Worm (Caenorhabditis elegans) whole organism, young adult: ENCODE measurements around the gene C36C5.12.
A peak's percentile ranks its signal among the peaks of the same experiment; 100 is the strongest.

Source experiments
- B0035.1 ChIP-seq: sonication (generic microtip); optimal IDR thresholded peaks from 2 replicates; lab custom pipeline; 2016; ENCODE audit warnings: missing genetic modification characterization, mild to moderate bottlenecking, missing compliant biosample characterization, missing genotype, missing genetic modification reagents
- C06A6.2 ChIP-seq: fragments of 200-800 bp; sonication (Bioruptor generic); conservative IDR thresholded peaks from 2 replicates; pipeline ENCODE4 v1.3.6; 2022; ENCODE audit warnings: missing genetic modification characterization, missing compliant biosample characterization
- F22D6.2 ChIP-seq: sonication (generic microtip); optimal IDR thresholded peaks from 2 replicates; lab custom pipeline; 2016; ENCODE audit warnings: mild to moderate bottlenecking, missing genetic modification characterization, missing compliant biosample characterization
- F23B12.7 ChIP-seq: sonication (generic microtip); optimal IDR thresholded peaks from 2 replicates; lab custom pipeline; 2017; ENCODE audit warnings: missing genetic modification characterization, mild to moderate bottlenecking, missing compliant biosample characterization, antibody characterized with exemption, moderate library complexity; ENCODE audit not compliant: insufficient read depth
- F39B2.1 ChIP-seq: fragments of 200-800 bp; sonication (Bioruptor generic); IDR thresholded peaks from 2 replicates; pipeline ENCODE4 v1.3.6; 2022; ENCODE audit warnings: missing genetic modification reagents, missing genetic modification characterization, missing compliant biosample characterization
- F49E8.2 ChIP-seq: sonication (generic microtip); optimal IDR thresholded peaks from 3 replicates; lab custom pipeline; 2017; ENCODE audit warnings: missing genetic modification characterization, mild to moderate bottlenecking, missing compliant biosample characterization, antibody characterized with exemption, moderate library complexity; ENCODE audit not compliant: insufficient read depth
- F52B5.7 ChIP-seq: sonication (generic microtip); optimal IDR thresholded peaks from 2 replicates; lab custom pipeline; 2016; ENCODE audit warnings: mild to moderate bottlenecking, missing genetic modification characterization, missing compliant biosample characterization
- F57C9.4 ChIP-seq: sonication (generic microtip); optimal IDR thresholded peaks from 2 replicates; lab custom pipeline; 2017; ENCODE audit warnings: mild to moderate bottlenecking, missing genetic modification characterization, missing compliant biosample characterization
- T26A5.8 ChIP-seq: sonication (generic microtip); optimal IDR thresholded peaks from 2 replicates; lab custom pipeline; 2016; ENCODE audit warnings: missing genetic modification characterization, missing compliant biosample characterization
- Y56A3A.18 ChIP-seq: fragments of 200-800 bp; sonication (Bioruptor generic); IDR thresholded peaks from 2 replicates; pipeline ENCODE4 v1.3.6; 2022; ENCODE audit warnings: missing genetic modification reagents, missing genetic modification characterization, missing compliant biosample characterization
- Y79H2A.3 ChIP-seq: fragments of 200-800 bp; sonication (Bioruptor generic); conservative IDR thresholded peaks from 2 replicates; pipeline ENCODE4 v1.3.6; 2022; ENCODE audit warnings: missing genetic modification reagents, missing genetic modification characterization, missing compliant biosample characterization
- Y95B8A.8 ChIP-seq: fragments of 200-800 bp; sonication (Bioruptor generic); IDR thresholded peaks from 2 replicates; pipeline ENCODE4 v1.3.6; 2022; ENCODE audit warnings: missing genetic modification reagents, missing genetic modification characterization, missing compliant biosample characterization
- akir-1 ChIP-seq: fragments of 200-800 bp; sonication (Bioruptor generic); optimal IDR thresholded peaks from 2 replicates; lab custom pipeline; 2018; ENCODE audit warnings: mild to moderate bottlenecking, missing genetic modification characterization, moderate library complexity, missing compliant biosample characterization
- aptf-2 ChIP-seq: fragments of 200-800 bp; sonication (Bioruptor generic); conservative IDR thresholded peaks from 2 replicates; pipeline ENCODE4 v1.3.6; 2022; ENCODE audit warnings: missing genetic modification reagents, missing genetic modification characterization, missing compliant biosample characterization
- athp-1 ChIP-seq: sonication (generic microtip); optimal IDR thresholded peaks from 2 replicates; lab custom pipeline; 2017; ENCODE audit warnings: mild to moderate bottlenecking, missing genetic modification characterization, missing compliant biosample characterization
- attf-3 ChIP-seq: fragments of 200-800 bp; sonication (Bioruptor generic); conservative IDR thresholded peaks from 2 replicates; pipeline ENCODE4 v1.3.6; 2022; ENCODE audit warnings: missing genetic modification reagents, missing genetic modification characterization, missing compliant biosample characterization
- bed-1 ChIP-seq: fragments of 200-800 bp; sonication (Bioruptor generic); IDR thresholded peaks from 2 replicates; pipeline ENCODE4 v1.3.6; 2022; ENCODE audit warnings: missing genetic modification reagents, missing genetic modification characterization, missing compliant biosample characterization
- ceh-27 ChIP-seq: fragments of 200-800 bp; sonication (Bioruptor generic); optimal IDR thresholded peaks from 2 replicates; lab custom pipeline; 2018; ENCODE audit warnings: mild to moderate bottlenecking, missing genetic modification characterization, moderate library complexity, missing compliant biosample characterization
- ceh-91 ChIP-seq: fragments of 200-800 bp; sonication (Bioruptor generic); IDR thresholded peaks from 2 replicates; pipeline ENCODE4 v1.3.6; 2022; ENCODE audit warnings: missing genetic modification reagents, missing genetic modification characterization, missing compliant biosample characterization
- chd-7 ChIP-seq: sonication (generic microtip); optimal IDR thresholded peaks from 2 replicates; lab custom pipeline; 2016; ENCODE audit warnings: mild to moderate bottlenecking, missing genetic modification characterization, moderate library complexity, missing compliant biosample characterization
- dpff-1 ChIP-seq: sonication (generic microtip); optimal IDR thresholded peaks from 2 replicates; lab custom pipeline; 2017; ENCODE audit warnings: mild to moderate bottlenecking, missing genetic modification characterization, missing compliant biosample characterization
- dpl-1 ChIP-seq: fragments of 150-350 bp; optimal IDR thresholded peaks from 2 replicates; lab custom pipeline; 2014; ENCODE audit warnings: missing biosample characterization, missing genetic modification reagents, missing genetic modification characterization
- egrh-3 ChIP-seq: fragments of 200-800 bp; sonication (Bioruptor generic); IDR thresholded peaks from 2 replicates; pipeline ENCODE4 v1.3.6; 2022; ENCODE audit warnings: missing genetic modification reagents, missing genetic modification characterization, missing compliant biosample characterization
- ekl-4 ChIP-seq: fragments of 200-800 bp; sonication (Bioruptor generic); IDR thresholded peaks from 2 replicates; pipeline ENCODE4 v1.3.6; 2022; ENCODE audit warnings: missing genetic modification reagents, missing genetic modification characterization, missing compliant biosample characterization
- gei-17 ChIP-seq: fragments of 200-800 bp; sonication (Bioruptor generic); optimal IDR thresholded peaks from 2 replicates; lab custom pipeline; 2018; ENCODE audit warnings: mild to moderate bottlenecking, missing genetic modification characterization, missing compliant biosample characterization
- hmg-20 ChIP-seq: fragments of 200-800 bp; sonication (Bioruptor generic); IDR thresholded peaks from 2 replicates; pipeline ENCODE4 v1.3.6; 2022; ENCODE audit warnings: missing genetic modification reagents, missing genetic modification characterization, missing compliant biosample characterization
- lag-1 ChIP-seq: fragments of 200-800 bp; sonication (Bioruptor generic); IDR thresholded peaks from 2 replicates; pipeline ENCODE4 v1.3.6; 2022; ENCODE audit warnings: missing genetic modification reagents, missing genetic modification characterization, missing compliant biosample characterization
- lir-1 ChIP-seq: fragments of 200-800 bp; sonication (Bioruptor generic); conservative IDR thresholded peaks from 2 replicates; pipeline ENCODE4 v1.3.6; 2022; ENCODE audit warnings: missing genetic modification reagents, missing genetic modification characterization, missing compliant biosample characterization
- mcd-1 ChIP-seq: fragments of 200-800 bp; sonication (Bioruptor generic); IDR thresholded peaks from 2 replicates; pipeline ENCODE4 v1.3.6; 2022; ENCODE audit warnings: missing genetic modification reagents, missing genetic modification characterization, missing compliant biosample characterization
- nfyb-1 ChIP-seq: fragments of 200-800 bp; sonication (Bioruptor generic); IDR thresholded peaks from 2 replicates; pipeline ENCODE4 v1.3.6; 2022; ENCODE audit warnings: missing genetic modification reagents, missing genetic modification characterization, missing compliant biosample characterization
- nhr-179 ChIP-seq: sonication (generic microtip); optimal IDR thresholded peaks from 2 replicates; lab custom pipeline; 2016; ENCODE audit warnings: mild to moderate bottlenecking, missing genetic modification characterization, missing compliant biosample characterization
- nhr-90 ChIP-seq: sonication (generic microtip); optimal IDR thresholded peaks from 2 replicates; lab custom pipeline; 2016; ENCODE audit warnings: missing genotype, mild to moderate bottlenecking, missing genetic modification characterization, missing compliant biosample characterization
- pha-4 ChIP-seq: fragments of 150-350 bp; sonication (generic microtip); optimal IDR thresholded peaks from 2 replicates; lab custom pipeline; 2014; ENCODE audit warnings: missing biosample characterization, missing genetic modification reagents, missing genetic modification characterization
- rcor-1 ChIP-seq: fragments of 200-800 bp; sonication (Bioruptor generic); IDR thresholded peaks from 2 replicates; pipeline ENCODE4 v1.3.6; 2022; ENCODE audit warnings: missing genetic modification reagents, missing genetic modification characterization, missing compliant biosample characterization
- repo-1 ChIP-seq: sonication (generic microtip); optimal IDR thresholded peaks from 2 replicates; lab custom pipeline; 2017; ENCODE audit warnings: mild to moderate bottlenecking, missing genetic modification characterization, missing compliant biosample characterization
- rpc-1 ChIP-seq, 2 experiments: fragments of 150-350 bp in 1 of 2; sonication (generic microtip) in 1 of 2; optimal IDR thresholded peaks; 2 replicates each; lab custom pipeline; 2014 to 2018; ENCODE audit warnings: missing biosample characterization in 1 of 2, missing genetic modification characterization in 1 of 2, missing genetic modification reagents in 1 of 2, missing genotype in 1 of 2
- sdz-38 ChIP-seq: sonication (generic microtip); optimal IDR thresholded peaks from 2 replicates; lab custom pipeline; 2016; ENCODE audit warnings: missing genotype, missing genetic modification characterization, missing compliant biosample characterization
- sea-2 ChIP-seq: fragments of 200-800 bp; sonication (Bioruptor generic); IDR thresholded peaks from 2 replicates; pipeline ENCODE4 v1.3.6; 2022; ENCODE audit warnings: missing genetic modification characterization, missing compliant biosample characterization
- snpc-1.1 ChIP-seq: sonication (generic microtip); optimal IDR thresholded peaks from 2 replicates; lab custom pipeline; 2017; ENCODE audit warnings: missing genetic modification characterization, mild to moderate bottlenecking, missing compliant biosample characterization, antibody characterized with exemption, moderate library complexity, missing genotype, missing genetic modification reagents; ENCODE audit not compliant: insufficient read depth
- snpc-1.3 ChIP-seq: sonication (generic microtip); optimal IDR thresholded peaks from 2 replicates; lab custom pipeline; 2017; ENCODE audit warnings: missing genetic modification characterization, mild to moderate bottlenecking, missing compliant biosample characterization, antibody characterized with exemption, moderate library complexity, missing genotype, missing genetic modification reagents; ENCODE audit not compliant: insufficient read depth
- snpc-4 ChIP-seq, 5 experiments: fragments of 150-350 bp in 1 of 5; sonication (generic microtip) in 4 of 5; optimal IDR thresholded peaks; 2 replicates each; lab custom pipeline; 2014 to 2018; ENCODE audit warnings: missing genetic modification characterization in 5 of 5, missing biosample characterization in 3 of 5, antibody characterized with exemption in 2 of 5, mild to moderate bottlenecking in 2 of 5, missing compliant biosample characterization in 2 of 5, missing genotype in 2 of 5, moderate library complexity in 2 of 5, missing genetic modification reagents in 1 of 5
- tbp1 ChIP-seq: fragments of 200-800 bp; sonication (Bioruptor generic); optimal IDR thresholded peaks from 2 replicates; lab custom pipeline; 2018; ENCODE audit warnings: mild to moderate bottlenecking, missing genetic modification characterization, missing compliant biosample characterization
- tbx-9 ChIP-seq: sonication (generic microtip); optimal IDR thresholded peaks from 2 replicates; lab custom pipeline; 2016; ENCODE audit warnings: borderline replicate concordance, missing genetic modification characterization, inconsistent platforms, missing compliant biosample characterization
- unc-130 ChIP-seq: sonication (generic microtip); optimal IDR thresholded peaks from 2 replicates; lab custom pipeline; 2016; ENCODE audit warnings: missing genetic modification reagents, missing genetic modification characterization, missing compliant biosample characterization
- unc-62 ChIP-seq: fragments of 150-350 bp; optimal IDR thresholded peaks from 2 replicates; lab custom pipeline; 2014; ENCODE audit warnings: missing biosample characterization, missing genetic modification reagents, missing genetic modification characterization

C36C5.12 gene

DNA sequence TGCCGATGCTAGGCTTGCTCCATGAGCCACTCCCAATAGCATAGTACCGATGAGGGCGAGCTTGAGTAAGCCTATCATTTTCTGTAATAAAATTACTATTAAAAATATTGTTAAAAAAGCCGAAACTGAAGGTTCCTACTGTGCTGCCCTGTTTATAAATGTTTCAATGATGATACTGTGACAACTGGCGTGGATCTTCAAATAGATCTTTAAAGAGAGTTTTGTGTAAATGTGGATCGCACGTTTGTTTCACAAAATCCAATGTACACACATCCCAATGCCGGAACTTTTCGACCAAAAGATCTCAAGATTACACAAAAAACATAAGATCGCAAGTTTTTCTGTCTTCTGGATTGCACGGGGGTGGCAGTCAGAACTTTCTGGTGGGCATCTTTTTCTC is 6.3 kb upstream of the C36C5.12 start, which contains the start of gene C36C5.14 (continued):
- TF ChIP-seq repo-1 (no peak), unc-130 (GFP tag; lab: Kevin White, UChicago) (no peak), egrh-3 (GFP tag; lab: Robert Waterston, UW) (no peak)

DNA sequence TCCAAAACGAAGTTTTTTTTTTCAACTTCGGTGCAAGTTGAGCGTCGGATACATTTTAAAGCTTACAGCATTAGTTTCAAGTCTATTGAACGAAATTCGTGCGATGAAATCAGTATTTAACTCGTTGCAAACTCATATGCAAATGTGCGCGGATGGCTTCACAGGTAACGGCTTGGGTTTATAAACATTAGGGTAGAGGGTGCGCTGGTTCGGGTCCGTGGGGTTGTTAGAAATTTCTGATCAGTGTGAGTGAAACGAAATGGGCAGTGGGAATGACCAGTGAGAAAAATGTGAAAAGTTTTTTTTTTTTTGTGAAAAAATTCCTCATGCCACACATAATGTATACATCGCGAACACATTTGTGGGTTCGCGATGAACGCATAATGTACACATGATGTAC is 4.0 kb upstream of the C36C5.12 start:
- no peak for TF ChIP-seq repo-1
- TF ChIP-seq aptf-2 (GFP tag; lab: Robert Waterston, UW) = 0 out of 2 replicates have a peak, but pooled peaks have one; percentile 18
- TF ChIP-seq sea-2 (GFP tag; lab: Robert Waterston, UW) = no peak
- no peak for TF ChIP-seq F49E8.2 (tag; lab: Kevin White, UChicago)
- TF ChIP-seq nhr-90 (tag; lab: Kevin White, UChicago) = peak; percentile 74
- TF ChIP-seq ekl-4 (GFP tag; lab: Robert Waterston, UW) = no peak
- no peak for TF ChIP-seq snpc-1.1 (tag; lab: Kevin White, UChicago)
- TF ChIP-seq tbx-9 (tag; lab: Kevin White, UChicago) = no peak
- TF ChIP-seq B0035.1 (tag; lab: Kevin White, UChicago) = no peak
- peak; percentile 62; the same call in 1 of the 2 replicates for TF ChIP-seq Y56A3A.18 (GFP tag; lab: Robert Waterston, UW)
- no peak for TF ChIP-seq pha-4 (tag; lab: Kevin White, UChicago)
- no peak for TF ChIP-seq lag-1
- TF ChIP-seq ceh-91 (GFP tag; lab: Robert Waterston, UW) = no peak
- no peak for TF ChIP-seq sdz-38 (tag; lab: Kevin White, UChicago)
- TF ChIP-seq hmg-20 (GFP tag; lab: Robert Waterston, UW) = 0 out of 2 replicates have a peak, but pooled peaks have one; percentile 6
- TF ChIP-seq T26A5.8 (tag; lab: Kevin White, UChicago) = no peak
- no peak for TF ChIP-seq ceh-27
- TF ChIP-seq egrh-3 (GFP tag; lab: Robert Waterston, UW) = no peak
- TF ChIP-seq snpc-4 (GFP tag; optimal IDR thresholded peaks at IDR 0.05; lab: Kevin White, UChicago) = peak; percentile 69
- TF ChIP-seq snpc-4 (tag; optimal IDR thresholded peaks at IDR 0.05; lab: Kevin White, UChicago) = peak in 1 of 4 experiments; percentile 59
- no peak for TF ChIP-seq lir-1 (GFP tag; lab: Robert Waterston, UW)
- no peak for TF ChIP-seq F23B12.7 (tag; lab: Kevin White, UChicago)
- TF ChIP-seq dpl-1 = peak; percentile 9
- TF ChIP-seq tbp1 (GFP tag; lab: Kevin White, UChicago) = peak; percentile 82
- TF ChIP-seq Y95B8A.8 (GFP tag; lab: Robert Waterston, UW) = 0 out of 2 replicates have a peak, but pooled peaks have one; percentile 16
- TF ChIP-seq bed-1 (GFP tag; lab: Robert Waterston, UW) = 0 out of 2 replicates have a peak, but pooled peaks have one; percentile 58
- TF ChIP-seq rcor-1 (GFP tag; lab: Robert Waterston, UW) = peak; percentile 66
- TF ChIP-seq snpc-1.3 (tag; lab: Kevin White, UChicago) = no peak
- TF ChIP-seq F52B5.7 (tag; lab: Kevin White, UChicago) = peak; percentile 47
- TF ChIP-seq F39B2.1 = no peak
- no peak for TF ChIP-seq F57C9.4
- no peak for TF ChIP-seq gei-17
- no peak for TF ChIP-seq unc-62 (GFP tag; lab: Kevin White, UChicago)
- TF ChIP-seq attf-3 (GFP tag; lab: Robert Waterston, UW) = no peak
- no peak for TF ChIP-seq C06A6.2 (GFP tag; lab: Robert Waterston, UW)
- TF ChIP-seq nhr-179 = no peak
- TF ChIP-seq akir-1 (GFP tag; lab: Kevin White, UChicago) = no peak
- TF ChIP-seq Y79H2A.3 (GFP tag; lab: Robert Waterston, UW) = no peak
- TF ChIP-seq nfyb-1 (GFP tag; lab: Robert Waterston, UW) = peak; percentile 62; the same call in 1 of the 2 replicates
- peak; percentile 56 for TF ChIP-seq chd-7 (tag; lab: Kevin White, UChicago)
- peak; percentile 48 for TF ChIP-seq athp-1
- peak; percentile 71 for TF ChIP-seq rpc-1 (optimal IDR thresholded peaks at IDR 0.05; lab: Kevin White, UChicago)
- TF ChIP-seq rpc-1 (tag; optimal IDR thresholded peaks at IDR 0.05; lab: Kevin White, UChicago) = peak; percentile 95
- no peak for TF ChIP-seq dpff-1 (tag; lab: Kevin White, UChicago)
- TF ChIP-seq F22D6.2 = no peak
- 0 out of 2 replicates have a peak, but pooled peaks have one; percentile 21 for TF ChIP-seq mcd-1 (GFP tag; lab: Robert Waterston, UW)
